Fruit fly (Drosophila melanogaster): ENCODE results near the gene PolA2.

DNA sequence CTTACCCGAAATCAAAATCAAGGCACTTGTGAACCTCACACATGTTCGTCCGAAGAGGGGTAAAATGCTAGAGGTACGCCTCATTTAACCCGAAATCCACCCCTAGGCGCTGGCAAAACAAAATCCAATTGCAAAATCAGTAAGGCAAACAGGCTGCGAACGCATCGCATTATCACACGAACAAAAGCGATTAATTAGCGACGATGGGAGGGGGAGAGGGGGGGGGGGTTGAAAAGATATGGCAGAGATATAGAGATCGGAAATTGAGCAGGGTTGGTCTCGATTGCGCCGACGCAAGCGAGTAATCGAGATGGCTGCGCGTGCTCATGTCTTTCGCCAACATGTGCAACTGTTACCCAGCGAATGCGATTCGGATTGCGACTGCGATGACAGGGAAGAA is 42.1 kb upstream of the PolA2 start:
- TF ChIP-seq CG9705 (GFP tag; optimal IDR thresholded peaks at IDR 0.05) = no peak
- no peak for TF ChIP-seq Dfd (GFP tag; optimal IDR thresholded peaks at IDR 0.05)
- no peak for TF ChIP-seq pan (optimal IDR thresholded peaks at IDR 0.05)
- no peak for TF ChIP-seq dl (GFP tag; optimal IDR thresholded peaks at IDR 0.05; ENCODE audit: insufficient read depth in 1 of 2, partially characterized antibody in 2 of 2)
